Worm (Caenorhabditis elegans): ENCODE results near the gene BE10.5.

DNA sequence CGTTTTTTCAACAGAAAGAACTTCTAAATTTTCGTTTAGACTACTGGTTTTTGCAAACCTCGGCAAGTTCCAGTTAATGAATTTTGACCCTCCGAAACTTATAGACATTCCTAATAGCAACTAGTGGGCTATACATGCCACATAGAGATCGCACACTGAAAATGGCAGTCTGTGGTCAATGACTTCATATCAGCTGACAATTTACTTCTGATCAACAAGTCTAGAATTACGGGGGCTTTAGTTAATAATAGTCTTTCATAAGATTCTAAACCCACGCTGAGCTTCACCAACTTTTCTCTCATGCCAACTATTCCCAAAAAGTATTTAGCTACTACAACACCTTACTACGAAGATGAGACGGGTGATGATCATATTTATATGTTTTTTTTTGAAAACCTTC lies 49.2 kb downstream of the BE10.5 start, which contains the start of gene srw-9:
- TF ChIP-seq nfya-1 (tag; optimal IDR thresholded peaks at IDR 0.05) (no peak), lin-11 (tag; optimal IDR thresholded peaks at IDR 0.05) (no peak), unc-3 (GFP tag; conservative IDR thresholded peaks at IDR 0.05) (no peak), unc-3 (tag; optimal IDR thresholded peaks at IDR 0.05) (no peak), ama-1 (optimal IDR thresholded peaks at IDR 0.05) (no peak), tbx-2 (tag; optimal IDR thresholded peaks at IDR 0.05) (no peak), ceh-22 (tag; optimal IDR thresholded peaks at IDR 0.05) (no peak), ceh-9 (tag; optimal IDR thresholded peaks at IDR 0.05) (no peak), ceh-19 (GFP tag; optimal IDR thresholded peaks at IDR 0.05) (no peak), ttx-3 (tag; optimal IDR thresholded peaks at IDR 0.05) (no peak), pqm-1 (tag; optimal IDR thresholded peaks at IDR 0.05) (no peak)
